Worm (Caenorhabditis elegans) whole organism, L3 larva: Measurements from ENCODE around the gene F44E7.4.

Experiments
- ama-1 ChIP-seq: fragments of 150-350 bp; optimal IDR thresholded peaks from 2 replicates; lab custom pipeline; 2018
- elt-3 ChIP-seq, 3 experiments: fragments of 150-350 bp in 1 of 3; sonication (generic microtip) in 2 of 3; optimal IDR thresholded peaks; 2 replicates in 2 of 3; 4 replicates in 1 of 3; lab custom pipeline; 2014 to 2017; ENCODE audit warnings: missing biosample characterization in 3 of 3, missing genetic modification characterization in 3 of 3
- mdl-1 ChIP-seq: fragments of 150-350 bp; optimal IDR thresholded peaks from 2 replicates; lab custom pipeline; 2014; ENCODE audit warnings: missing biosample characterization, missing genetic modification characterization
- nhr-23 ChIP-seq: fragments of 150-350 bp; optimal IDR thresholded peaks from 2 replicates; lab custom pipeline; 2014; ENCODE audit warnings: missing biosample characterization, missing genetic modification reagents, missing genetic modification characterization
- sea-2 ChIP-seq: fragments of 150-350 bp; sonication (generic microtip); optimal IDR thresholded peaks from 4 replicates; lab custom pipeline; 2014; ENCODE audit warnings: missing biosample characterization, missing genetic modification reagents, missing genetic modification characterization
- snpc-4 ChIP-seq: fragments of 150-350 bp; optimal IDR thresholded peaks from 2 replicates; lab custom pipeline; 2014; ENCODE audit warnings: missing biosample characterization, missing genetic modification characterization
- tbx-2 ChIP-seq: sonication (generic microtip); optimal IDR thresholded peaks from 2 replicates; lab custom pipeline; 2016; ENCODE audit warnings: mild to moderate bottlenecking, missing genetic modification characterization, missing compliant biosample characterization
- unc-39 ChIP-seq: sonication (generic microtip); optimal IDR thresholded peaks from 4 replicates; lab custom pipeline; 2017; ENCODE audit warnings: missing biosample characterization, missing genetic modification characterization

- TF ChIP-seq mdl-1 (tag; lab: Kevin White, UChicago), result no peak
- no peak for TF ChIP-seq elt-3 (tag; optimal IDR thresholded peaks at IDR 0.05; lab: Kevin White, UChicago)
- no peak for TF ChIP-seq snpc-4 (tag; lab: Kevin White, UChicago)
- TF ChIP-seq nhr-23 (tag; lab: Kevin White, UChicago), result peak; percentile 27
- no peak for TF ChIP-seq unc-39
- TF ChIP-seq tbx-2, result no peak
- no peak for TF ChIP-seq sea-2 (GFP tag; lab: Kevin White, UChicago)
- TF ChIP-seq ama-1 (lab: Kevin White, UChicago), result peak; percentile 26
Observed at ce11 chrV:5771627-5772026, 5.1 kb downstream of the F44E7.4 start, which contains the start of gene F44E7.3.
